Worm (Caenorhabditis elegans) whole organism, young adult: ENCODE measurements around the gene cdh-9.

Experiments used
- B0019.2 ChIP-seq: fragments of 200-800 bp; sonication (Bioruptor generic); conservative IDR thresholded peaks from 2 replicates; pipeline ENCODE4 v1.3.6; 2022; ENCODE audit warnings: missing genetic modification reagents, missing genetic modification characterization, missing compliant biosample characterization
- B0261.1 ChIP-seq: sonication (generic microtip); optimal IDR thresholded peaks from 2 replicates; lab custom pipeline; 2016; ENCODE audit warnings: mild to moderate bottlenecking, missing genetic modification characterization, moderate library complexity, missing compliant biosample characterization
- D2030.7 ChIP-seq: fragments of 200-800 bp; sonication (Bioruptor generic); IDR thresholded peaks from 2 replicates; pipeline ENCODE4 v1.3.6; 2022; ENCODE audit warnings: missing genetic modification reagents, missing genetic modification characterization, missing compliant biosample characterization
- F33H1.4 ChIP-seq: fragments of 200-800 bp; sonication (Bioruptor generic); IDR thresholded peaks from 2 replicates; pipeline ENCODE4 v1.3.6; 2022; ENCODE audit warnings: missing genetic modification reagents, missing genetic modification characterization, missing compliant biosample characterization
- Y53F4B.3 ChIP-seq: fragments of 200-800 bp; sonication (Bioruptor generic); IDR thresholded peaks from 2 replicates; pipeline ENCODE4 v1.3.6; 2022; ENCODE audit warnings: missing genetic modification reagents, missing genetic modification characterization, missing compliant biosample characterization
- Y67H2A.10 ChIP-seq: fragments of 200-800 bp; sonication (Bioruptor generic); conservative IDR thresholded peaks from 2 replicates; pipeline ENCODE4 v1.3.6; 2022; ENCODE audit warnings: missing genetic modification reagents, missing genetic modification characterization, missing compliant biosample characterization
- ama-1 ChIP-seq, 3 experiments: fragments of 150-350 bp in 1 of 3; sonication (generic microtip) in 2 of 3; optimal IDR thresholded peaks; 2 replicates each; lab custom pipeline; 2014 to 2018; ENCODE audit warnings: missing biosample characterization in 2 of 3, missing genetic modification characterization in 2 of 3, missing genetic modification reagents in 2 of 3
- attf-6 ChIP-seq: fragments of 200-800 bp; sonication (Bioruptor generic); IDR thresholded peaks from 2 replicates; pipeline ENCODE4 v1.3.6; 2022; ENCODE audit warnings: missing genetic modification reagents, missing genetic modification characterization, missing compliant biosample characterization
- cebp-1 ChIP-seq, 2 experiments: fragments of 200-800 bp in 1 of 2; sonication (Bioruptor generic) in 1 of 2; sonication (generic microtip) in 1 of 2; IDR thresholded peaks in 1 of 2; optimal IDR thresholded peaks in 1 of 2; 2 replicates each; pipeline versions ENCODE4 v1.3.6 to Lab custom; 2017 to 2022; ENCODE audit warnings: missing compliant biosample characterization in 2 of 2, missing genetic modification characterization in 2 of 2, mild to moderate bottlenecking in 1 of 2, missing genetic modification reagents in 1 of 2, moderate library complexity in 1 of 2
- ceh-79 ChIP-seq: sonication (generic microtip); optimal IDR thresholded peaks from 2 replicates; lab custom pipeline; 2017; ENCODE audit warnings: mild to moderate bottlenecking, missing genetic modification characterization, missing compliant biosample characterization
- die-1 ChIP-seq: sonication (generic microtip); optimal IDR thresholded peaks from 2 replicates; lab custom pipeline; 2016; ENCODE audit warnings: missing genotype, mild to moderate bottlenecking, missing genetic modification characterization, missing compliant biosample characterization
- dox-1 ChIP-seq: fragments of 200-800 bp; sonication (Bioruptor generic); IDR thresholded peaks from 2 replicates; pipeline ENCODE4 v1.3.6; 2022; ENCODE audit warnings: missing genetic modification reagents, missing genetic modification characterization, missing compliant biosample characterization
- dpff-1 ChIP-seq: sonication (generic microtip); optimal IDR thresholded peaks from 2 replicates; lab custom pipeline; 2017; ENCODE audit warnings: mild to moderate bottlenecking, missing genetic modification characterization, missing compliant biosample characterization
- him-1 ChIP-seq: sonication (generic microtip); optimal IDR thresholded peaks from 2 replicates; lab custom pipeline; 2016; ENCODE audit warnings: missing genotype, missing genetic modification reagents, missing genetic modification characterization, missing compliant biosample characterization
- hlh-12 ChIP-seq: sonication (generic microtip); optimal IDR thresholded peaks from 2 replicates; lab custom pipeline; 2016; ENCODE audit warnings: missing genetic modification characterization, missing compliant biosample characterization
- hmg-1.2 ChIP-seq: fragments of 200-800 bp; sonication (Bioruptor generic); IDR thresholded peaks from 2 replicates; pipeline ENCODE4 v1.3.6; 2022; ENCODE audit warnings: missing genetic modification reagents, missing genetic modification characterization, missing compliant biosample characterization
- hmg-20 ChIP-seq: fragments of 200-800 bp; sonication (Bioruptor generic); IDR thresholded peaks from 2 replicates; pipeline ENCODE4 v1.3.6; 2022; ENCODE audit warnings: missing genetic modification reagents, missing genetic modification characterization, missing compliant biosample characterization
- hsf-1 ChIP-seq: fragments of 200-800 bp; sonication (Bioruptor generic); IDR thresholded peaks from 2 replicates; pipeline ENCODE4 v1.3.6; 2022; ENCODE audit warnings: missing genetic modification reagents, missing genetic modification characterization, missing compliant biosample characterization
- lag-1 ChIP-seq: fragments of 200-800 bp; sonication (Bioruptor generic); IDR thresholded peaks from 2 replicates; pipeline ENCODE4 v1.3.6; 2022; ENCODE audit warnings: missing genetic modification reagents, missing genetic modification characterization, missing compliant biosample characterization
- let-607 ChIP-seq, 2 experiments: fragments of 200-800 bp in 1 of 2; sonication (Bioruptor generic) in 1 of 2; sonication (generic microtip) in 1 of 2; optimal IDR thresholded peaks; 2 replicates each; lab custom pipeline; 2016 to 2018; ENCODE audit warnings: mild to moderate bottlenecking in 2 of 2, missing compliant biosample characterization in 2 of 2, missing genetic modification characterization in 2 of 2, moderate library complexity in 2 of 2, missing genotype in 1 of 2
- lin-26 ChIP-seq: fragments of 200-800 bp; sonication (Bioruptor generic); IDR thresholded peaks from 2 replicates; pipeline ENCODE4 v1.3.6; 2022; ENCODE audit warnings: missing genetic modification reagents, missing genetic modification characterization, missing compliant biosample characterization
- lin-35 ChIP-seq, 3 experiments: fragments of 150-350 bp in 2 of 3; sonication (generic microtip) in 1 of 3; optimal IDR thresholded peaks; 2 replicates each; lab custom pipeline; 2014 to 2018; ENCODE audit warnings: missing biosample characterization in 3 of 3, missing genetic modification characterization in 3 of 3, missing genetic modification reagents in 3 of 3
- lin-40 ChIP-seq: sonication (generic microtip); optimal IDR thresholded peaks from 2 replicates; lab custom pipeline; 2016; ENCODE audit warnings: missing genetic modification characterization, mild to moderate bottlenecking, missing compliant biosample characterization, missing genotype, missing genetic modification reagents
- lin-54 ChIP-seq: fragments of 200-800 bp; sonication (Bioruptor generic); optimal IDR thresholded peaks from 2 replicates; lab custom pipeline; 2018; ENCODE audit warnings: mild to moderate bottlenecking, missing genetic modification characterization, missing compliant biosample characterization
- lsl-1 ChIP-seq: fragments of 200-800 bp; sonication (Bioruptor generic); optimal IDR thresholded peaks from 2 replicates; lab custom pipeline; 2018; ENCODE audit warnings: mild to moderate bottlenecking, missing genetic modification characterization, moderate library complexity, missing compliant biosample characterization
- lsy-27 ChIP-seq: sonication (generic microtip); optimal IDR thresholded peaks from 2 replicates; lab custom pipeline; 2017; ENCODE audit warnings: missing genetic modification characterization, mild to moderate bottlenecking, missing compliant biosample characterization, antibody characterized with exemption, missing genotype, borderline replicate concordance; ENCODE audit not compliant: insufficient read depth
- madf-10 ChIP-seq: sonication (generic microtip); optimal IDR thresholded peaks from 2 replicates; lab custom pipeline; 2016; ENCODE audit warnings: mild to moderate bottlenecking, missing genetic modification characterization, missing compliant biosample characterization
- mcd-1 ChIP-seq: fragments of 200-800 bp; sonication (Bioruptor generic); IDR thresholded peaks from 2 replicates; pipeline ENCODE4 v1.3.6; 2022; ENCODE audit warnings: missing genetic modification reagents, missing genetic modification characterization, missing compliant biosample characterization
- nfya-1 ChIP-seq: sonication (generic microtip); optimal IDR thresholded peaks from 2 replicates; lab custom pipeline; 2017; ENCODE audit warnings: antibody characterized with exemption, missing compliant biosample characterization, missing genetic modification characterization, borderline replicate concordance; ENCODE audit not compliant: insufficient read depth
- nfyb-1 ChIP-seq: fragments of 200-800 bp; sonication (Bioruptor generic); IDR thresholded peaks from 2 replicates; pipeline ENCODE4 v1.3.6; 2022; ENCODE audit warnings: missing genetic modification reagents, missing genetic modification characterization, missing compliant biosample characterization
- nhr-90 ChIP-seq: sonication (generic microtip); optimal IDR thresholded peaks from 2 replicates; lab custom pipeline; 2016; ENCODE audit warnings: missing genotype, mild to moderate bottlenecking, missing genetic modification characterization, missing compliant biosample characterization
- pbrm-1 ChIP-seq: fragments of 200-800 bp; sonication (Bioruptor generic); IDR thresholded peaks from 2 replicates; pipeline ENCODE4 v1.3.6; 2022; ENCODE audit warnings: missing genetic modification reagents, missing genetic modification characterization, missing compliant biosample characterization
- rcor-1 ChIP-seq: fragments of 200-800 bp; sonication (Bioruptor generic); IDR thresholded peaks from 2 replicates; pipeline ENCODE4 v1.3.6; 2022; ENCODE audit warnings: missing genetic modification reagents, missing genetic modification characterization, missing compliant biosample characterization
- rec-8 ChIP-seq, 2 experiments: sonication (generic microtip); optimal IDR thresholded peaks; 2 replicates each; lab custom pipeline; 2016; ENCODE audit warnings: mild to moderate bottlenecking in 2 of 2, missing genetic modification characterization in 2 of 2, missing genetic modification reagents in 2 of 2, missing genotype in 2 of 2, missing biosample characterization in 1 of 2, missing compliant biosample characterization in 1 of 2, moderate library complexity in 1 of 2
- snpc-1.1 ChIP-seq: sonication (generic microtip); optimal IDR thresholded peaks from 2 replicates; lab custom pipeline; 2017; ENCODE audit warnings: missing genetic modification characterization, mild to moderate bottlenecking, missing compliant biosample characterization, antibody characterized with exemption, moderate library complexity, missing genotype, missing genetic modification reagents; ENCODE audit not compliant: insufficient read depth
- snpc-1.3 ChIP-seq: sonication (generic microtip); optimal IDR thresholded peaks from 2 replicates; lab custom pipeline; 2017; ENCODE audit warnings: missing genetic modification characterization, mild to moderate bottlenecking, missing compliant biosample characterization, antibody characterized with exemption, moderate library complexity, missing genotype, missing genetic modification reagents; ENCODE audit not compliant: insufficient read depth
- somi-1 ChIP-seq: fragments of 200-800 bp; sonication (Bioruptor generic); optimal IDR thresholded peaks from 2 replicates; lab custom pipeline; 2018; ENCODE audit warnings: mild to moderate bottlenecking, missing genetic modification characterization, missing compliant biosample characterization
- tbx-9 ChIP-seq: sonication (generic microtip); optimal IDR thresholded peaks from 2 replicates; lab custom pipeline; 2016; ENCODE audit warnings: borderline replicate concordance, missing genetic modification characterization, inconsistent platforms, missing compliant biosample characterization
- zim-3 ChIP-seq: sonication (generic microtip); optimal IDR thresholded peaks from 2 replicates; lab custom pipeline; 2017; ENCODE audit warnings: mild to moderate bottlenecking, missing genetic modification characterization, moderate library complexity, missing compliant biosample characterization
- ztf-18 ChIP-seq: sonication (generic microtip); optimal IDR thresholded peaks from 2 replicates; lab custom pipeline; 2016; ENCODE audit warnings: missing genotype, mild to moderate bottlenecking, missing genetic modification characterization, missing compliant biosample characterization
- ztf-22 ChIP-seq: fragments of 200-800 bp; sonication (Bioruptor generic); optimal IDR thresholded peaks from 2 replicates; lab custom pipeline; 2018; ENCODE audit warnings: mild to moderate bottlenecking, missing genetic modification characterization, moderate library complexity, missing compliant biosample characterization
- ztf-25 ChIP-seq: fragments of 200-800 bp; sonication (Bioruptor generic); IDR thresholded peaks from 2 replicates; pipeline ENCODE4 v1.3.6; 2022; ENCODE audit warnings: missing genetic modification reagents, missing genetic modification characterization, missing compliant biosample characterization
- ztf-28 ChIP-seq: fragments of 200-800 bp; sonication (Bioruptor generic); IDR thresholded peaks from 2 replicates; pipeline ENCODE4 v1.3.6; 2022; ENCODE audit warnings: missing genetic modification reagents, missing genetic modification characterization, missing compliant biosample characterization

The cdh-9 gene

ce11 chrX:16558117-16558516, 36.9 kb upstream of the cdh-9 start, which contains the start of gene K08B5.1:
K08B5.1 (plus strand) TSS chrX:16558434.
- no peak for TF ChIP-seq lin-26 (GFP tag; lab: Robert Waterston, UW)
- TF ChIP-seq rec-8 (tag; optimal IDR thresholded peaks at IDR 0.05; lab: Kevin White, UChicago) = no peak
- TF ChIP-seq nfya-1 = no peak
- TF ChIP-seq rcor-1 (GFP tag; lab: Robert Waterston, UW) = no peak
- TF ChIP-seq Y53F4B.3 = no peak
- TF ChIP-seq ztf-22 (GFP tag; lab: Kevin White, UChicago) = no peak

- TF ChIP-seq B0261.1 (tag; lab: Kevin White, UChicago) (peak; percentile 89), lin-54 (no peak), cebp-1 (GFP tag; IDR thresholded peaks at IDR 0.05; lab: Robert Waterston, UW) (peak; percentile 34; the same call in 1 of the 2 replicates), cebp-1 (tag; optimal IDR thresholded peaks at IDR 0.05; lab: Kevin White, UChicago) (no peak), lag-1 (no peak), mcd-1 (GFP tag; lab: Robert Waterston, UW) (no peak), snpc-1.3 (peak; percentile 77), hmg-1.2 (peak; percentile 62), him-1 (tag; lab: Kevin White, UChicago) (peak; percentile 98), attf-6 (GFP tag; lab: Robert Waterston, UW) (0 out of 2 replicates have a peak, but pooled peaks have one; percentile 47), D2030.7 (GFP tag; lab: Robert Waterston, UW) (peak; percentile 70; the same call in 1 of the 2 replicates), rcor-1 (GFP tag; lab: Robert Waterston, UW) (peak; percentile 28; the same call in 1 of the 2 replicates), hsf-1 (0 out of 2 replicates have a peak, but pooled peaks have one; percentile 26), lin-35 (GFP tag; optimal IDR thresholded peaks at IDR 0.05; lab: Kevin White, UChicago) (peak in 1 of 3 experiments; percentile 21), rec-8 (tag; optimal IDR thresholded peaks at IDR 0.05; lab: Kevin White, UChicago) (peak in 1 of 2 experiments; percentile 16), ztf-28 (GFP tag; lab: Robert Waterston, UW) (no peak), somi-1 (peak; percentile 10), Y67H2A.10 (GFP tag; lab: Robert Waterston, UW) (no peak), dpff-1 (tag; lab: Kevin White, UChicago) (no peak), tbx-9 (tag; lab: Kevin White, UChicago) (no peak), lsl-1 (GFP tag; lab: Kevin White, UChicago) (no peak), let-607 (tag; optimal IDR thresholded peaks at IDR 0.05; lab: Kevin White, UChicago) (peak in 1 of 2 experiments; percentile 43), die-1 (tag; lab: Kevin White, UChicago) (peak; percentile 46), ztf-25 (peak; percentile 79; the same call in 1 of the 2 replicates), hmg-20 (GFP tag; lab: Robert Waterston, UW) (no peak), F33H1.4 (GFP tag; lab: Robert Waterston, UW) (no peak), nhr-90 (tag; lab: Kevin White, UChicago) (peak; percentile 49), lsy-27 (peak; percentile 37), dox-1 (no peak; the same call in 1 of the 2 replicates), zim-3 (tag; lab: Kevin White, UChicago) (no peak), ama-1 (optimal IDR thresholded peaks at IDR 0.05; lab: Kevin White, UChicago) (no peak), ama-1 (GFP tag; optimal IDR thresholded peaks at IDR 0.05; lab: Kevin White, UChicago) (peak; percentile 42 to 46), pbrm-1 (peak; percentile 77), nfyb-1 (peak; percentile 66), ztf-18 (tag; lab: Kevin White, UChicago) (peak; percentile 41), lin-26 (GFP tag; lab: Robert Waterston, UW) (peak; percentile 72), hlh-12 (peak; percentile 36), snpc-1.1 (peak; percentile 75), madf-10 (tag; lab: Kevin White, UChicago) (peak; percentile 33), lin-40 (tag; lab: Kevin White, UChicago) (peak; percentile 38), B0019.2 (GFP tag; lab: Robert Waterston, UW) (no peak), ceh-79 (tag; lab: Kevin White, UChicago) (no peak)
Measured at ce11 chrX:16558776-16559175, 36.3 kb upstream of the cdh-9 start.
